Fruit fly (Drosophila melanogaster): Measurements from ENCODE around the gene EMC3.

DNA sequence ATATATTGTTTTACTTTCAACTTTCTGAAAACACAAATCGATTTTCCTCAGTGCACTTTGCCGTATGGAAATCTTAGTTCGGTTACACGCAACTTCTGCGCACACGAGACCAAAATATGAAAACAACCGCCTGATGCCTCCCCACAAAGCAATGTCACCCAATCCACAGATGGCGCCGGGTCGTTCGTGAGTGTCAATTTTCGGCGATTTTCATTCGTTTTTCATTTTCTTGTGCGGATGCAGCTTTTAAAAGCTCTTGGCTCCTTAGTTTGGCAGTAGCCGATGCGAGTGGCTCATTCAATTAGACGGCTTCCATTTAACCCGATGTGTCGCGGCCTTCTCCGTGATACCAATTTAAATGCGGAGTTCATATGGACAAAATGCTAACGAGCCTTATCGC lies 8.3 kb downstream of the EMC3 start, which contains the start of gene CG6431:
- TF ChIP-seq CG7045 (GFP tag; optimal IDR thresholded peaks at IDR 0.05) (no peak), kay (GFP tag; ENCODE audit: borderline replicate concordance) (no peak), CG14711 (tag; optimal IDR thresholded peaks at IDR 0.05) (no peak), CG1620 (GFP tag; optimal IDR thresholded peaks at IDR 0.05) (no peak), CG11617 (GFP tag; optimal IDR thresholded peaks at IDR 0.05) (no peak), Clk (GFP tag; optimal IDR thresholded peaks at IDR 0.05) (no peak), Mnt (GFP tag; optimal IDR thresholded peaks at IDR 0.05) (no peak), CG33017 (tag; optimal IDR thresholded peaks at IDR 0.05) (no peak), CG7101 (tag; optimal IDR thresholded peaks at IDR 0.05) (no peak), bab1 (GFP tag; optimal IDR thresholded peaks at IDR 0.05) (no peak), cic (GFP tag; optimal IDR thresholded peaks at IDR 0.05) (no peak), Hr96 (GFP tag; optimal IDR thresholded peaks at IDR 0.05) (no peak), cnc (optimal IDR thresholded peaks at IDR 0.05) (no peak), CG12768 (GFP tag; optimal IDR thresholded peaks at IDR 0.05) (no peak)

Measured in whole organism, adult.